Fruit fly (Drosophila melanogaster) S2 (cell line): ENCODE results near the gene CG33080.

Experiments used
- CG8478 ChIP-seq: fragments of >200 bp; optimal IDR thresholded peaks from 2 replicates; lab custom pipeline; 2018
- CTCF ChIP-seq, 2 experiments: fragments of >200 bp; optimal IDR thresholded peaks; 2 replicates each; lab custom pipeline; 2018

DNA sequence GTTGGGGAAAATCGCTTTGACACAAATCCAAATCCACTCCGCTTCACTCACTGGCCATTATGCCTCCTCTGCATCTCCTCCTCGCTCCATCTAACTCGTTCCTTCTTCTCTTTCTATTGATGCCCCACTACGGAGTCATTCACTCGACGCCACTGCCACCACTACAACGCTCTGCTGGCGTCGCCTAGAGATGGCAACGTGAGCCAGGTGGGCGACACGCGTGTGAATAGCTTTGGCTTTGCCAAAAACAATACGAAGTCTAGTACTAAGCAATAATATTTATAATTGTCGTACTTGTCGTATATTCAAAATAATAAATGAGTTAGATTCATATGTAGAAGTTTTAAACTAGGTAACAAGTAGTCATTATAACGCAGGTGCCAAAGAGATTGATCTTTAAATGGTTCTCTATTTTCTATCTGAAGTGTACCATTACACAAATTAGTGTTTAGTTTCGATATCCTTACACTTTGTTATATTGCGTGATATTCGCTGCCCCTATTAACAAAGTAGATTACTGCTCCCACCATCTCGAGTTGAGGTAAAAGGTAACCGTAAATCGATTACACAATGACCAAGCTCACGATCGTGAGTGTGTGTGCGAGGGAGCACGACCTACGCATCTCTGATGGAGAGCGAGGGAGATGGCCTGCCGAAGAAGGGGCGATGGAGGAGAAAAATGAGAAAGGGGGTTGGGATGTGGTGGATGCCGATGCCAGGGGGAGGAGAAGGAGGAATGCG lies 27.6 kb upstream of the CG33080 start:
- TF ChIP-seq CG8478 (lab: Kevin White, UChicago) (no peak), CTCF (optimal IDR thresholded peaks at IDR 0.05; lab: Kevin White, UChicago) (no peak)
